Worm (Caenorhabditis elegans): ENCODE data around the gene C05D11.8.

C05D11.8 gene

DNA sequence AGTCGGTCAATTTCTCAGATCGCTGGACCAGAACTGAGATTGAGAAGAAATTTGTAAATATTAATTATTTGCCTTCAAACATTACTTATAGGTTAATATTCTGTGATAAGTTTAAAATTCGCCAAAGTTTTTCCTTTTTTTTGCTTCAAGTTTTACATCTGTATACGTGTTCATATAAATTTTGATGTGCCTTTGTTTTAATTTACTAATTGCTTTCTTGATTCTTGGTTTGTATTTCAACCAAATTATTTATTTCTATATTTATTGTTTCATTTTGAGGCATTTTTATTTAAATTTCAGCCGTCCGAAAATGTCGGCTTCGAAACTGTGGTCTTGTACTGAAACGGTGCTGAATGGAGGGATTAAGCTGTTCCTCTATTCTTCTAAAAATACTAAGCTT is 9.2 kb upstream of the C05D11.8 start, which contains the start of gene C05D11.1:
TSS of gene C05D11.1 (plus strand) at position 301 of the 400 bp plus-strand sequence.
- TF ChIP-seq ceh-90 (tag; optimal IDR thresholded peaks at IDR 0.05) (no peak), fos-1 (tag; optimal IDR thresholded peaks at IDR 0.05) (no peak), hlh-17 (GFP tag; optimal IDR thresholded peaks at IDR 0.05; ENCODE audit: borderline replicate concordance) (no peak), ztf-4 (tag; optimal IDR thresholded peaks at IDR 0.05) (no peak), nhr-90 (tag; optimal IDR thresholded peaks at IDR 0.05; ENCODE audit: poor library complexity) (no peak), snu-23 (GFP tag; optimal IDR thresholded peaks at IDR 0.05) (no peak), elt-2 (tag; optimal IDR thresholded peaks at IDR 0.05) (no peak), tbx-2 (tag; optimal IDR thresholded peaks at IDR 0.05) (no peak)

ce11 chrIII:6432939-6433338 is 5.8 kb upstream of the C05D11.8 start, which contains the start of gene vps-16:
TSS of gene vps-16 (plus strand) at chrIII:6433239.
- TF ChIP-seq sox-4 (tag; optimal IDR thresholded peaks at IDR 0.05), result no peak
- no peak for TF ChIP-seq tbx-2 (tag; optimal IDR thresholded peaks at IDR 0.05)
- TF ChIP-seq unc-86 (tag; optimal IDR thresholded peaks at IDR 0.05), result no peak
- TF ChIP-seq ama-1 (optimal IDR thresholded peaks at IDR 0.05), result no peak
- TF ChIP-seq sptf-1 (tag; optimal IDR thresholded peaks at IDR 0.05), result no peak
- TF ChIP-seq tlp-1 (tag; optimal IDR thresholded peaks at IDR 0.05), result no peak
- no peak for TF ChIP-seq C34B4.2 (tag; optimal IDR thresholded peaks at IDR 0.05)
- no peak for TF ChIP-seq irx-1 (tag; optimal IDR thresholded peaks at IDR 0.05)
- no peak for TF ChIP-seq efl-1 (optimal IDR thresholded peaks at IDR 0.05)
- TF ChIP-seq efl-1 (GFP tag; optimal IDR thresholded peaks at IDR 0.05 in 1 of 2), result no peak
- TF ChIP-seq hpl-2 (GFP tag; optimal IDR thresholded peaks at IDR 0.05), result no peak
- no peak for TF ChIP-seq nhr-28 (tag; optimal IDR thresholded peaks at IDR 0.05)
- no peak for TF ChIP-seq nhr-77 (tag; optimal IDR thresholded peaks at IDR 0.05)

ce11 chrIII:6431766-6432228 is 4.7 kb upstream of the C05D11.8 start, which contains the start of the genes mrps-17 and txdc-9:
TSS of gene mrps-17 (minus strand) at chrIII:6431798.
TSS of gene txdc-9 (plus strand) at chrIII:6432178.
- peak; percentile 40 for TF ChIP-seq C04F5.9 (tag; optimal IDR thresholded peaks at IDR 0.05)
- peak; percentile 49 for TF ChIP-seq ztf-4 (tag; optimal IDR thresholded peaks at IDR 0.05)
- peak; percentile 2 for TF ChIP-seq elt-2 (tag; optimal IDR thresholded peaks at IDR 0.05)
- TF ChIP-seq vab-15 (tag; optimal IDR thresholded peaks at IDR 0.05), result peak; percentile 86
- peak; percentile 57 for TF ChIP-seq ceh-8 (GFP tag; optimal IDR thresholded peaks at IDR 0.05)
- TF ChIP-seq nhr-84 (tag; optimal IDR thresholded peaks at IDR 0.05), result no peak
- peak; percentile 97 for TF ChIP-seq mep-1 (tag; optimal IDR thresholded peaks at IDR 0.05)
- TF ChIP-seq nhr-77 (tag; optimal IDR thresholded peaks at IDR 0.05), result peak; percentile 30
- no peak for TF ChIP-seq pag-3 (tag; optimal IDR thresholded peaks at IDR 0.05; ENCODE audit: borderline replicate concordance, insufficient read depth)
- no peak for TF ChIP-seq fos-1 (tag; optimal IDR thresholded peaks at IDR 0.05)
- peak; percentile 70 for TF ChIP-seq tbx-2 (tag; optimal IDR thresholded peaks at IDR 0.05)
- TF ChIP-seq ceh-82 (tag; optimal IDR thresholded peaks at IDR 0.05), result peak; percentile 45 to 85 (median 60)
- no peak for TF ChIP-seq pax-3 (tag; optimal IDR thresholded peaks at IDR 0.05)
- peak; percentile 59 for TF ChIP-seq lin-13 (GFP tag; optimal IDR thresholded peaks at IDR 0.05)
- peak in 2 of 6 experiments; percentile 45 to 76 for TF ChIP-seq elt-3 (tag; optimal IDR thresholded peaks at IDR 0.05)
- no peak; the same call in 1 of the 2 replicates for TF ChIP-seq ceh-88 (GFP tag; IDR thresholded peaks at IDR 0.05)
- no peak for TF ChIP-seq dsc-1 (tag; optimal IDR thresholded peaks at IDR 0.05)
- TF ChIP-seq lin-14 (GFP tag; optimal IDR thresholded peaks at IDR 0.05), result peak; percentile 84
- no peak for TF ChIP-seq sptf-1 (tag; optimal IDR thresholded peaks at IDR 0.05)
- TF ChIP-seq C34B4.2 (tag; optimal IDR thresholded peaks at IDR 0.05), result no peak
- TF ChIP-seq nhr-90 (tag; optimal IDR thresholded peaks at IDR 0.05; ENCODE audit: poor library complexity), result peak; percentile 61
- no peak for TF ChIP-seq alr-1 (tag; optimal IDR thresholded peaks at IDR 0.05; ENCODE audit: borderline replicate concordance)
- TF ChIP-seq C16A3.4 (tag; optimal IDR thresholded peaks at IDR 0.05), result peak; percentile 93
- TF ChIP-seq tlp-1 (tag; optimal IDR thresholded peaks at IDR 0.05), result no peak
- TF ChIP-seq fkh-10 (GFP tag; optimal IDR thresholded peaks at IDR 0.05), result peak; percentile 62
- TF ChIP-seq lin-15B (tag; optimal IDR thresholded peaks at IDR 0.05), result peak; percentile 82
- peak; percentile 80 to 88 for TF ChIP-seq lin-35 (GFP tag; optimal IDR thresholded peaks at IDR 0.05)
- TF ChIP-seq unc-130 (tag; optimal IDR thresholded peaks at IDR 0.05), result peak; percentile 97
- TF ChIP-seq aly-2 (tag; optimal IDR thresholded peaks at IDR 0.05), result peak; percentile 71
- TF ChIP-seq blmp-1 (tag; optimal IDR thresholded peaks at IDR 0.05), result no peak
- peak; percentile 75 for TF ChIP-seq nhr-19 (GFP tag; conservative IDR thresholded peaks at IDR 0.05)
- TF ChIP-seq xbp-1 (tag; optimal IDR thresholded peaks at IDR 0.05), result peak; percentile 68
- peak; percentile 78 for TF ChIP-seq rnt-1 (tag; optimal IDR thresholded peaks at IDR 0.05)
- peak in 1 of 2 experiments; percentile 46 for TF ChIP-seq ztf-11 (tag; optimal IDR thresholded peaks at IDR 0.05)
- no peak for TF ChIP-seq nhr-11 (tag; optimal IDR thresholded peaks at IDR 0.05)
- TF ChIP-seq fkh-8 (tag; optimal IDR thresholded peaks at IDR 0.05), result peak; percentile 44
- TF ChIP-seq lin-39 (tag; optimal IDR thresholded peaks at IDR 0.05), result no peak

All from whole organism, L1 larva.